Fruit fly (Drosophila melanogaster) whole organism, prepupa: ENCODE results near the gene Cnep1r2.

Experiments used
- Blimp-1 ChIP-seq: fragments of 200-800 bp; sonication (Bioruptor generic); optimal IDR thresholded peaks from 3 replicates; lab custom pipeline; 2017; ENCODE audit warnings: missing biosample characterization, missing genetic modification characterization, mild to moderate bottlenecking, moderate library complexity, missing genetic modification reagents
- CG10631 ChIP-seq: fragments of 200-800 bp; sonication (Bioruptor generic); optimal IDR thresholded peaks from 2 replicates; lab custom pipeline; 2016; ENCODE audit warnings: missing biosample characterization, missing genetic modification characterization
- CG10669 ChIP-seq: fragments of 200-800 bp; sonication (Bioruptor generic); optimal IDR thresholded peaks from 3 replicates; lab custom pipeline; 2018; ENCODE audit warnings: missing biosample characterization, mild to moderate bottlenecking, missing genetic modification characterization, moderate library complexity
- CG11294 ChIP-seq: fragments of 200-800 bp; sonication (Bioruptor generic); IDR thresholded peaks from 2 replicates; pipeline ENCODE4 v1.3.6; 2022; ENCODE audit warnings: missing biosample characterization, missing genetic modification characterization
- CG11762 ChIP-seq: fragments of 200-800 bp; sonication (Bioruptor generic); optimal IDR thresholded peaks from 3 replicates; lab custom pipeline; 2016; ENCODE audit warnings: missing biosample characterization, missing genetic modification characterization; ENCODE audit not compliant: insufficient read depth
- CG11902 ChIP-seq: fragments of 200-800 bp; sonication (Bioruptor generic); optimal IDR thresholded peaks from 3 replicates; lab custom pipeline; 2016; ENCODE audit warnings: missing biosample characterization, missing genetic modification characterization
- CG15336 ChIP-seq: fragments of 200-800 bp; sonication (Bioruptor generic); IDR thresholded peaks from 2 replicates; pipeline ENCODE4 v1.3.6; 2022; ENCODE audit warnings: missing biosample characterization, missing genetic modification characterization
- CG1621 ChIP-seq: fragments of 200-800 bp; sonication (Bioruptor generic); optimal IDR thresholded peaks from 3 replicates; lab custom pipeline; 2018; ENCODE audit warnings: missing biosample characterization, mild to moderate bottlenecking, missing genetic modification characterization
- CG16779 ChIP-seq: fragments of 200-800 bp; sonication (Bioruptor generic); optimal IDR thresholded peaks from 3 replicates; lab custom pipeline; 2017; ENCODE audit warnings: missing biosample characterization, mild to moderate bottlenecking, missing genetic modification characterization
- CG3032 ChIP-seq: fragments of 200-800 bp; optimal IDR thresholded peaks from 2 replicates; lab custom pipeline; 2019; ENCODE audit warnings: missing biosample characterization, mild to moderate bottlenecking, missing genetic modification characterization, moderate library complexity
- CG31627 ChIP-seq: fragments of 200-800 bp; sonication (Bioruptor generic); optimal IDR thresholded peaks from 3 replicates; lab custom pipeline; 2016; ENCODE audit warnings: missing biosample characterization, missing genetic modification characterization
- CG32006 ChIP-seq: fragments of 200-800 bp; sonication (Bioruptor generic); optimal IDR thresholded peaks from 3 replicates; lab custom pipeline; 2017; ENCODE audit warnings: missing biosample characterization, mild to moderate bottlenecking, missing genetic modification characterization
- CG34406 ChIP-seq: fragments of 200-800 bp; sonication (Bioruptor generic); optimal IDR thresholded peaks from 3 replicates; lab custom pipeline; 2016; ENCODE audit warnings: missing biosample characterization, missing genetic modification characterization
- CG3919 ChIP-seq: fragments of 200-800 bp; sonication (Bioruptor generic); optimal IDR thresholded peaks from 3 replicates; lab custom pipeline; 2016; ENCODE audit warnings: missing biosample characterization, missing genetic modification characterization
- CG4318 ChIP-seq: fragments of 200-800 bp; sonication (Bioruptor generic); optimal IDR thresholded peaks from 3 replicates; lab custom pipeline; 2017; ENCODE audit warnings: missing biosample characterization, mild to moderate bottlenecking, missing genetic modification characterization
- CG6276 ChIP-seq: fragments of 200-800 bp; sonication (Bioruptor generic); optimal IDR thresholded peaks from 2 replicates; lab custom pipeline; 2017; ENCODE audit warnings: missing biosample characterization, mild to moderate bottlenecking, missing genetic modification characterization
- CG8119 ChIP-seq: fragments of 200-800 bp; sonication (Bioruptor generic); IDR thresholded peaks from 3 replicates; pipeline ENCODE4 v1.3.6; 2022; ENCODE audit warnings: missing biosample characterization, missing genetic modification characterization
- CG8319 ChIP-seq: fragments of 200-800 bp; sonication (Bioruptor generic); optimal IDR thresholded peaks from 3 replicates; lab custom pipeline; 2016; ENCODE audit warnings: missing biosample characterization, missing genetic modification characterization
- CG8632 ChIP-seq: fragments of 200-800 bp; sonication (Bioruptor generic); optimal IDR thresholded peaks from 3 replicates; lab custom pipeline; 2016; ENCODE audit warnings: missing biosample characterization, missing genetic modification characterization
- CG9139 ChIP-seq: fragments of 200-800 bp; sonication (Bioruptor generic); optimal IDR thresholded peaks from 3 replicates; lab custom pipeline; 2017; ENCODE audit warnings: missing biosample characterization, mild to moderate bottlenecking, missing genetic modification characterization
- Eip78C ChIP-seq: fragments of 200-800 bp; sonication (Bioruptor generic); peaks from one replicate; lab custom pipeline; 2016; ENCODE audit warnings: missing biosample characterization, missing genetic modification characterization
- Eip93F ChIP-seq: fragments of 200-800 bp; sonication (Bioruptor generic); optimal IDR thresholded peaks from 2 replicates; lab custom pipeline; 2016; ENCODE audit warnings: missing biosample characterization, mild to moderate bottlenecking, missing genetic modification characterization
- Ets21C ChIP-seq: fragments of 200-800 bp; sonication (Bioruptor generic); optimal IDR thresholded peaks from 3 replicates; lab custom pipeline; 2016; ENCODE audit warnings: missing biosample characterization, missing genetic modification characterization
- Gug ChIP-seq: fragments of 200-800 bp; sonication (Bioruptor generic); IDR thresholded peaks from 2 replicates; pipeline ENCODE4 v1.3.6; 2022; ENCODE audit warnings: missing biosample characterization, missing genetic modification characterization
- Hr38 ChIP-seq: sonication (Bioruptor generic); optimal IDR thresholded peaks from 2 replicates; lab custom pipeline; 2016; ENCODE audit warnings: missing biosample characterization, missing genetic modification characterization
- Hr39 ChIP-seq: fragments of 200-800 bp; sonication (Bioruptor generic); optimal IDR thresholded peaks from 2 replicates; lab custom pipeline; 2016; ENCODE audit warnings: missing biosample characterization, missing genetic modification characterization
- Hr4 ChIP-seq: fragments of 200-800 bp; sonication (Bioruptor generic); optimal IDR thresholded peaks from 3 replicates; lab custom pipeline; 2016; ENCODE audit warnings: missing biosample characterization, missing genetic modification characterization
- Lpt ChIP-seq: fragments of 200-800 bp; sonication (Bioruptor generic); optimal IDR thresholded peaks from 3 replicates; lab custom pipeline; 2016; ENCODE audit warnings: missing biosample characterization, missing genetic modification characterization
- Met ChIP-seq: fragments of 200-800 bp; sonication (Bioruptor generic); optimal IDR thresholded peaks from 3 replicates; lab custom pipeline; 2016; ENCODE audit warnings: missing biosample characterization, missing genetic modification characterization
- OdsH ChIP-seq: fragments of 200-800 bp; sonication (Bioruptor generic); optimal IDR thresholded peaks from 3 replicates; lab custom pipeline; 2016; ENCODE audit warnings: missing biosample characterization, missing genetic modification characterization
- Smox ChIP-seq: fragments of 200-800 bp; sonication (Bioruptor generic); optimal IDR thresholded peaks from 3 replicates; lab custom pipeline; 2016; ENCODE audit warnings: missing biosample characterization, missing genetic modification characterization
- Sox14 ChIP-seq: fragments of 200-800 bp; sonication (Bioruptor generic); optimal IDR thresholded peaks from 3 replicates; lab custom pipeline; 2016; ENCODE audit warnings: missing biosample characterization, missing genetic modification characterization
- achi ChIP-seq: fragments of 200-800 bp; sonication (Bioruptor generic); optimal IDR thresholded peaks from 3 replicates; lab custom pipeline; 2016; ENCODE audit warnings: missing biosample characterization, missing genetic modification characterization
- cyc ChIP-seq: fragments of 200-800 bp; sonication (Bioruptor generic); optimal IDR thresholded peaks from 3 replicates; lab custom pipeline; 2016; ENCODE audit warnings: missing biosample characterization, missing genetic modification characterization
- dac ChIP-seq: fragments of 200-800 bp; sonication (Bioruptor generic); optimal IDR thresholded peaks from 2 replicates; lab custom pipeline; 2017; ENCODE audit warnings: missing biosample characterization, mild to moderate bottlenecking, missing genetic modification characterization
- dsx ChIP-seq: fragments of 200-800 bp; optimal IDR thresholded peaks from 3 replicates; lab custom pipeline; 2019; ENCODE audit warnings: missing biosample characterization, mild to moderate bottlenecking, missing genetic modification characterization, moderate library complexity; ENCODE audit not compliant: poor library complexity, severe bottlenecking
- eg ChIP-seq: fragments of 200-800 bp; sonication (Bioruptor generic); IDR thresholded peaks from 3 replicates; pipeline ENCODE4 v1.3.6; 2022; ENCODE audit warnings: missing biosample characterization, missing genetic modification characterization
- esn ChIP-seq: fragments of 200-800 bp; sonication (Bioruptor generic); optimal IDR thresholded peaks from 2 replicates; lab custom pipeline; 2016; ENCODE audit warnings: missing biosample characterization, mild to moderate bottlenecking, missing genetic modification characterization, moderate library complexity
- fd85E ChIP-seq: fragments of 200-800 bp; sonication (Bioruptor generic); optimal IDR thresholded peaks from 3 replicates; lab custom pipeline; 2016; ENCODE audit warnings: missing biosample characterization, missing genetic modification characterization
- net ChIP-seq: fragments of 200-800 bp; sonication (Bioruptor generic); optimal IDR thresholded peaks from 3 replicates; lab custom pipeline; 2016; ENCODE audit warnings: missing biosample characterization, missing genetic modification characterization
- salr ChIP-seq, 2 experiments: fragments of 200-800 bp; sonication (Bioruptor generic); optimal IDR thresholded peaks; 3 replicates each; lab custom pipeline; 2016 to 2018; ENCODE audit warnings: missing biosample characterization in 2 of 2, missing genetic modification characterization in 2 of 2, mild to moderate bottlenecking in 1 of 2
- spab ChIP-seq: fragments of 200-800 bp; sonication (Bioruptor generic); optimal IDR thresholded peaks from 2 replicates; lab custom pipeline; 2017; ENCODE audit warnings: missing biosample characterization, mild to moderate bottlenecking, missing genetic modification characterization, missing genetic modification reagents
- ss ChIP-seq, 2 experiments: fragments of 200-800 bp; sonication (Bioruptor generic); optimal IDR thresholded peaks; 2 replicates in 1 of 2; 3 replicates in 1 of 2; lab custom pipeline; 2017 to 2018; ENCODE audit warnings: mild to moderate bottlenecking in 2 of 2, missing biosample characterization in 2 of 2, missing genetic modification characterization in 2 of 2, moderate library complexity in 1 of 2
- svp ChIP-seq: fragments of 200-800 bp; sonication (Bioruptor generic); peaks from one replicate; lab custom pipeline; 2016; ENCODE audit warnings: missing biosample characterization, missing genetic modification characterization
- vri ChIP-seq: fragments of 200-800 bp; sonication (Bioruptor generic); optimal IDR thresholded peaks from 3 replicates; lab custom pipeline; 2016; ENCODE audit warnings: missing biosample characterization, mild to moderate bottlenecking, missing genetic modification characterization

Gene Cnep1r2

DNA sequence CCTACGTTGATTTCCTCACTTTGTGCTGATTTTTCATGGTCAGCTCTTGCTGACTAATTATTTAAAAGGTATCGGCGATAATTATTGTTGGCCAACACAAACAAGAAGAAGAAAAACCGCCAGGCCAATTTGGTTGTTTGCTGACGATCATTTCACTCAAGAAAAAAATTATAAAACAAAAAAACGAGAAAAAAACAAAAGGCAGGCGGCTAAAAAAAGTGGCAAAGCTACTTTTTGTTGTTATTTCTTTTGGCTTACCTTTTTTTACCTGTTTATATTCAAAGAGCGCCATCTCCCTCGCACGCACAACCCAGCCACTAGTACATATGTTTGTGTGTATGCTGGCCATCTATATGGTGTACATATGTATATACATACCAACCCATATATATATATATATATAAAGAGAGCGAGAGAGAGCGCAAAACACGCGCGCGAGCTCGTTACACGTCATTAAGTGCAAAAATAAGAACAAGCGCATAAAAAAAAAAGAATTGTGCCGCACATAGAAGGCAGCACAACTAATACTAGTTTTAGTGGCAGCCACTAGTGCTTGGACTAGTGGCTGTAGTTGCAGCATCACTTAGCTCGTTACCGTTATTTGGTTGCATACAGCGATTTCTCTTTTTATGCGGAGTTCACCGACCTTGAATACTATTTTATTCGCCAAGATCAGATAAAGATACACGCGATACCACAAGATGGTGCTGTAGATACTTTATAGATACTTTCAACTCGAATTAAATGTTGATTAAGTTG lies 37.9 kb downstream of the Cnep1r2 start (continued):
- TF ChIP-seq CG10631 (GFP tag; lab: Kevin White, UChicago) (peak; percentile 9), fd85E (GFP tag; lab: Kevin White, UChicago) (peak; percentile 37), net (peak; percentile 59), Gug (GFP tag; lab: Robert Waterston, UW) (no peak), Hr38 (GFP tag; lab: Kevin White, UChicago) (no peak), CG8319 (GFP tag; lab: Kevin White, UChicago) (peak; percentile 34), CG11902 (no peak), spab (GFP tag; lab: Kevin White, UChicago) (peak; percentile 74), CG32006 (peak; percentile 41), CG11762 (GFP tag; lab: Kevin White, UChicago) (peak; percentile 25), CG8119 (GFP tag; lab: Robert Waterston, UW) (peak; percentile 88), Blimp-1 (peak; percentile 26)

DNA sequence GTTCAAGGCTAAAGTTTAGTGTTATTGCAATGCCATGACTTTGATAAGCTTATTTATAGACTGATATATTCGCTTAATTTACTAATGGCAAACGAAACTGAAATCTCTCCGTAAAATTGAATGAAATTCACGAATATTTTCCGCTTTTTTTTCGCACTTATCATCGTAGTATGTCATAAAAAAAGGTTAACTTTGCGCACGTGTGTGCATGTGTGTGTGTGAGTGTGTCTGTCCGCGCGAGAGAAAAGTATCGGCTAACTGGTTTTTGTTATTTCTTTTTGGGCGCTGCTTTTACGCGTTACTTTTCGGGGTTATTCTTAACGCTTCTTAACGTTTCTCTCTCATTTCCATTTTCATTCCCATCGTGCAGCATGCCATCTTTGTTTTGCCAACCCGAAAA lies 39.9 kb downstream of the Cnep1r2 start:
- TF ChIP-seq salr (GFP tag; optimal IDR thresholded peaks at IDR 0.05; lab: Kevin White, UChicago): no peak
- TF ChIP-seq svp (GFP tag; lab: Kevin White, UChicago): no peak
- no peak for TF ChIP-seq Hr39 (GFP tag; lab: Kevin White, UChicago)
- TF ChIP-seq net: no peak

DNA sequence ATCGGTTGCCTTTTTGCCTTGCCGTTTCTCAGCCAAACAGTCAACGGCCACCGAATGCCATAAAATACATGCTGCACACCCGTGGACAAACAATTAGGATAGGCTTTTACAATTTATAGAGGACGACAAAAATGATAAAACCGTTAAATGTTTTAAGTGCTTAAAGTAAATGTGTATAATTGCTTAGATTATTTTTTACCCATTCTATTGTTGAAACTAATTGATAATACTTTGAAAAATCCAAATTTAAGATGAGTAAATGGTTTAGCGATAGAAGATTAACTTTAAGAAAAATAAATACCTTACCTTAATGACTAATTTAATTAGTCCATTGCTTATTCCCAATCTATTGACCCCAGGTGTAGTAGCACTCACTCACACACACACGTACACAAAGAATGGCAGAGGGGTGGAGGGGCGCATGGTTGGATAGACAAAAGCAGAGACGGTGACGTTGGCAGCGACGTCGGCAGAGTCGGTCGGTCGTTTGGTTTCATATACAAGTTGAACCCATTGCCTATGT lies 40.7 kb downstream of the Cnep1r2 start:
- peak; percentile 79 for TF ChIP-seq Hr39 (GFP tag; lab: Kevin White, UChicago)
- peak; percentile 82 for TF ChIP-seq CG9139 (GFP tag; lab: Kevin White, UChicago)
- TF ChIP-seq CG6276 (GFP tag; lab: Kevin White, UChicago): peak; percentile 88
- peak; percentile 90 for TF ChIP-seq CG11294
- peak; percentile 76 for TF ChIP-seq dac (GFP tag; lab: Kevin White, UChicago)
- peak; percentile 89 for TF ChIP-seq ss (GFP tag; optimal IDR thresholded peaks at IDR 0.05; lab: Kevin White, UChicago)
- peak; percentile 84 for TF ChIP-seq CG1621 (tag; lab: Kevin White, UChicago)
- peak; percentile 83 for TF ChIP-seq Lpt (GFP tag; lab: Kevin White, UChicago)
- TF ChIP-seq CG4318: peak; percentile 82
- no peak for TF ChIP-seq Hr38 (GFP tag; lab: Kevin White, UChicago)
- peak; percentile 89 for TF ChIP-seq Met (GFP tag; lab: Kevin White, UChicago)
- peak; percentile 86 for TF ChIP-seq CG3919
- TF ChIP-seq eg (GFP tag; lab: Robert Waterston, UW): peak; percentile 92
- TF ChIP-seq CG11762 (GFP tag; lab: Kevin White, UChicago): peak; percentile 77
- TF ChIP-seq vri (GFP tag; lab: Kevin White, UChicago): peak; percentile 48
- peak; percentile 96 for TF ChIP-seq svp (GFP tag; lab: Kevin White, UChicago)
- peak; percentile 91 for TF ChIP-seq Hr4
- peak; percentile 87 for TF ChIP-seq OdsH (GFP tag; lab: Kevin White, UChicago)
- TF ChIP-seq CG16779 (tag; lab: Kevin White, UChicago): peak; percentile 84
- peak; percentile 88 for TF ChIP-seq net
- TF ChIP-seq cyc (GFP tag; lab: Kevin White, UChicago): peak; percentile 80
- TF ChIP-seq Ets21C (GFP tag; lab: Kevin White, UChicago): peak; percentile 78
- peak; percentile 87 for TF ChIP-seq CG10669
- TF ChIP-seq CG31627 (GFP tag; lab: Kevin White, UChicago): peak; percentile 81
- peak; percentile 46 for TF ChIP-seq Eip93F
- peak; percentile 73 for TF ChIP-seq CG8319 (GFP tag; lab: Kevin White, UChicago)
- TF ChIP-seq CG15336 (GFP tag; lab: Robert Waterston, UW): peak; percentile 98
- peak; percentile 87 for TF ChIP-seq achi
- TF ChIP-seq Eip78C (GFP tag; lab: Kevin White, UChicago): peak; percentile 97
- TF ChIP-seq CG8119 (GFP tag; lab: Robert Waterston, UW): peak; percentile 97
- peak; percentile 84 for TF ChIP-seq CG8632
- peak; percentile 84 for TF ChIP-seq Smox (GFP tag; lab: Kevin White, UChicago)
- TF ChIP-seq CG3032 (tag; lab: Kevin White, UChicago): peak; percentile 92
- TF ChIP-seq esn (GFP tag; lab: Kevin White, UChicago): peak; percentile 94
- TF ChIP-seq CG32006: peak; percentile 95
- peak; percentile 87 for TF ChIP-seq dsx (GFP tag; lab: Kevin White, UChicago)
- TF ChIP-seq CG34406 (GFP tag; lab: Kevin White, UChicago): peak; percentile 89
- TF ChIP-seq Blimp-1: peak; percentile 73
- peak; percentile 91 for TF ChIP-seq Sox14
